Fruit fly (Drosophila melanogaster) whole organism, prepupa: ENCODE data around the gene CG43149.
A peak's percentile ranks its signal among the peaks of the same experiment; 100 is the strongest.

ENCODE experiments used
- Blimp-1 ChIP-seq: fragments of 200-800 bp; sonication (Bioruptor generic); optimal IDR thresholded peaks from 3 replicates; lab custom pipeline; 2017; ENCODE audit warnings: missing biosample characterization, missing genetic modification characterization, mild to moderate bottlenecking, moderate library complexity, missing genetic modification reagents
- CG10631 ChIP-seq: fragments of 200-800 bp; sonication (Bioruptor generic); optimal IDR thresholded peaks from 2 replicates; lab custom pipeline; 2016; ENCODE audit warnings: missing biosample characterization, missing genetic modification characterization
- CG10669 ChIP-seq: fragments of 200-800 bp; sonication (Bioruptor generic); optimal IDR thresholded peaks from 3 replicates; lab custom pipeline; 2018; ENCODE audit warnings: missing biosample characterization, mild to moderate bottlenecking, missing genetic modification characterization, moderate library complexity
- CG11762 ChIP-seq: fragments of 200-800 bp; sonication (Bioruptor generic); optimal IDR thresholded peaks from 3 replicates; lab custom pipeline; 2016; ENCODE audit warnings: missing biosample characterization, missing genetic modification characterization; ENCODE audit not compliant: insufficient read depth
- CG11902 ChIP-seq: fragments of 200-800 bp; sonication (Bioruptor generic); optimal IDR thresholded peaks from 3 replicates; lab custom pipeline; 2016; ENCODE audit warnings: missing biosample characterization, missing genetic modification characterization
- CG15336 ChIP-seq: fragments of 200-800 bp; sonication (Bioruptor generic); IDR thresholded peaks from 2 replicates; pipeline ENCODE4 v1.3.6; 2022; ENCODE audit warnings: missing biosample characterization, missing genetic modification characterization
- CG1621 ChIP-seq: fragments of 200-800 bp; sonication (Bioruptor generic); optimal IDR thresholded peaks from 3 replicates; lab custom pipeline; 2018; ENCODE audit warnings: missing biosample characterization, mild to moderate bottlenecking, missing genetic modification characterization
- CG16779 ChIP-seq: fragments of 200-800 bp; sonication (Bioruptor generic); optimal IDR thresholded peaks from 3 replicates; lab custom pipeline; 2017; ENCODE audit warnings: missing biosample characterization, mild to moderate bottlenecking, missing genetic modification characterization
- CG3032 ChIP-seq: fragments of 200-800 bp; optimal IDR thresholded peaks from 2 replicates; lab custom pipeline; 2019; ENCODE audit warnings: missing biosample characterization, mild to moderate bottlenecking, missing genetic modification characterization, moderate library complexity
- CG31627 ChIP-seq: fragments of 200-800 bp; sonication (Bioruptor generic); optimal IDR thresholded peaks from 3 replicates; lab custom pipeline; 2016; ENCODE audit warnings: missing biosample characterization, missing genetic modification characterization
- CG32006 ChIP-seq: fragments of 200-800 bp; sonication (Bioruptor generic); optimal IDR thresholded peaks from 3 replicates; lab custom pipeline; 2017; ENCODE audit warnings: missing biosample characterization, mild to moderate bottlenecking, missing genetic modification characterization
- CG3919 ChIP-seq: fragments of 200-800 bp; sonication (Bioruptor generic); optimal IDR thresholded peaks from 3 replicates; lab custom pipeline; 2016; ENCODE audit warnings: missing biosample characterization, missing genetic modification characterization
- CG6163 ChIP-seq: fragments of 200-800 bp; sonication (Bioruptor generic); IDR thresholded peaks from 3 replicates; pipeline ENCODE4 v1.3.6; 2022; ENCODE audit warnings: missing biosample characterization, missing genetic modification characterization
- CG8319 ChIP-seq: fragments of 200-800 bp; sonication (Bioruptor generic); optimal IDR thresholded peaks from 3 replicates; lab custom pipeline; 2016; ENCODE audit warnings: missing biosample characterization, missing genetic modification characterization
- CG8632 ChIP-seq: fragments of 200-800 bp; sonication (Bioruptor generic); optimal IDR thresholded peaks from 3 replicates; lab custom pipeline; 2016; ENCODE audit warnings: missing biosample characterization, missing genetic modification characterization
- CG9139 ChIP-seq: fragments of 200-800 bp; sonication (Bioruptor generic); optimal IDR thresholded peaks from 3 replicates; lab custom pipeline; 2017; ENCODE audit warnings: missing biosample characterization, mild to moderate bottlenecking, missing genetic modification characterization
- Eip75B ChIP-seq: fragments of 200-800 bp; sonication (Bioruptor generic); optimal IDR thresholded peaks from 3 replicates; lab custom pipeline; 2016; ENCODE audit warnings: missing biosample characterization, missing genetic modification characterization
- Eip78C ChIP-seq: fragments of 200-800 bp; sonication (Bioruptor generic); peaks from one replicate; lab custom pipeline; 2016; ENCODE audit warnings: missing biosample characterization, missing genetic modification characterization
- Ets96B ChIP-seq: fragments of 200-800 bp; optimal IDR thresholded peaks from 2 replicates; lab custom pipeline; 2019; ENCODE audit warnings: missing biosample characterization, mild to moderate bottlenecking, missing genetic modification characterization, moderate library complexity
- Hr38 ChIP-seq: sonication (Bioruptor generic); optimal IDR thresholded peaks from 2 replicates; lab custom pipeline; 2016; ENCODE audit warnings: missing biosample characterization, missing genetic modification characterization
- Hr39 ChIP-seq: fragments of 200-800 bp; sonication (Bioruptor generic); optimal IDR thresholded peaks from 2 replicates; lab custom pipeline; 2016; ENCODE audit warnings: missing biosample characterization, missing genetic modification characterization
- Lpt ChIP-seq: fragments of 200-800 bp; sonication (Bioruptor generic); optimal IDR thresholded peaks from 3 replicates; lab custom pipeline; 2016; ENCODE audit warnings: missing biosample characterization, missing genetic modification characterization
- cyc ChIP-seq: fragments of 200-800 bp; sonication (Bioruptor generic); optimal IDR thresholded peaks from 3 replicates; lab custom pipeline; 2016; ENCODE audit warnings: missing biosample characterization, missing genetic modification characterization
- dac ChIP-seq: fragments of 200-800 bp; sonication (Bioruptor generic); optimal IDR thresholded peaks from 2 replicates; lab custom pipeline; 2017; ENCODE audit warnings: missing biosample characterization, mild to moderate bottlenecking, missing genetic modification characterization
- dsx ChIP-seq: fragments of 200-800 bp; optimal IDR thresholded peaks from 3 replicates; lab custom pipeline; 2019; ENCODE audit warnings: missing biosample characterization, mild to moderate bottlenecking, missing genetic modification characterization, moderate library complexity; ENCODE audit not compliant: poor library complexity, severe bottlenecking
- eg ChIP-seq: fragments of 200-800 bp; sonication (Bioruptor generic); IDR thresholded peaks from 3 replicates; pipeline ENCODE4 v1.3.6; 2022; ENCODE audit warnings: missing biosample characterization, missing genetic modification characterization
- esn ChIP-seq: fragments of 200-800 bp; sonication (Bioruptor generic); optimal IDR thresholded peaks from 2 replicates; lab custom pipeline; 2016; ENCODE audit warnings: missing biosample characterization, mild to moderate bottlenecking, missing genetic modification characterization, moderate library complexity
- fd59A ChIP-seq: fragments of 200-800 bp; sonication (Bioruptor generic); optimal IDR thresholded peaks from 2 replicates; lab custom pipeline; 2017; ENCODE audit warnings: missing biosample characterization, mild to moderate bottlenecking, missing genetic modification characterization, missing genetic modification reagents
- fkh ChIP-seq: fragments of 200-800 bp; sonication (Bioruptor generic); optimal IDR thresholded peaks from 3 replicates; lab custom pipeline; 2017; ENCODE audit warnings: missing biosample characterization, mild to moderate bottlenecking, missing genetic modification characterization, moderate library complexity
- net ChIP-seq: fragments of 200-800 bp; sonication (Bioruptor generic); optimal IDR thresholded peaks from 3 replicates; lab custom pipeline; 2016; ENCODE audit warnings: missing biosample characterization, missing genetic modification characterization
- pdm3 ChIP-seq: fragments of 200-800 bp; sonication (Bioruptor generic); optimal IDR thresholded peaks from 3 replicates; lab custom pipeline; 2016; ENCODE audit warnings: missing biosample characterization, missing genetic modification characterization
- spab ChIP-seq: fragments of 200-800 bp; sonication (Bioruptor generic); optimal IDR thresholded peaks from 2 replicates; lab custom pipeline; 2017; ENCODE audit warnings: missing biosample characterization, mild to moderate bottlenecking, missing genetic modification characterization, missing genetic modification reagents
- ss ChIP-seq, 2 experiments: fragments of 200-800 bp; sonication (Bioruptor generic); optimal IDR thresholded peaks; 2 replicates in 1 of 2; 3 replicates in 1 of 2; lab custom pipeline; 2017 to 2018; ENCODE audit warnings: mild to moderate bottlenecking in 2 of 2, missing biosample characterization in 2 of 2, missing genetic modification characterization in 2 of 2, moderate library complexity in 1 of 2
- topi ChIP-seq: fragments of 200-800 bp; sonication (Bioruptor generic); optimal IDR thresholded peaks from 3 replicates; lab custom pipeline; 2016; ENCODE audit warnings: missing biosample characterization, missing genetic modification characterization

Gene CG43149

dm6 chr3L:57638-58037, 3.1 kb upstream of the CG43149 start:
- TF ChIP-seq CG32006 (GFP tag; lab: Kevin White, UChicago) = no peak
- TF ChIP-seq fkh = no peak
- no peak for TF ChIP-seq eg (GFP tag; lab: Robert Waterston, UW)
- TF ChIP-seq Lpt (GFP tag; lab: Kevin White, UChicago) = no peak
- TF ChIP-seq ss (GFP tag; optimal IDR thresholded peaks at IDR 0.05; lab: Kevin White, UChicago) = no peak
- no peak for TF ChIP-seq dac
- TF ChIP-seq net (GFP tag; lab: Kevin White, UChicago) = no peak
- TF ChIP-seq fd59A (GFP tag; lab: Kevin White, UChicago) = no peak
- no peak for TF ChIP-seq Ets96B (tag; lab: Kevin White, UChicago)
- TF ChIP-seq CG10631 (GFP tag; lab: Kevin White, UChicago) = no peak
- TF ChIP-seq CG31627 (GFP tag; lab: Kevin White, UChicago) = no peak
- TF ChIP-seq, all 60 proteins: peak for 0

- TF ChIP-seq spab (GFP tag; lab: Kevin White, UChicago) (no peak), CG6163 (GFP tag; lab: Robert Waterston, UW) (no peak), cyc (GFP tag; lab: Kevin White, UChicago) (no peak), CG8319 (no peak), topi (no peak), CG31627 (GFP tag; lab: Kevin White, UChicago) (no peak), CG10669 (no peak), Eip78C (GFP tag; lab: Kevin White, UChicago) (no peak), Hr39 (GFP tag; lab: Kevin White, UChicago) (no peak), CG15336 (no peak), CG3032 (tag; lab: Kevin White, UChicago) (no peak)
Measured at dm6 chr3L:56532-56931, 2.0 kb upstream of the CG43149 start.

- TF ChIP-seq pdm3 (GFP tag; lab: Kevin White, UChicago) (no peak), Eip78C (GFP tag; lab: Kevin White, UChicago) (peak; percentile 17), dsx (GFP tag; lab: Kevin White, UChicago) (peak; percentile 100)
Measured at dm6 chr3L:50834-51233, 3.7 kb downstream of the CG43149 start.

dm6 chr3L:49732-50131, 4.8 kb downstream of the CG43149 start:
- TF ChIP-seq dsx (GFP tag; lab: Kevin White, UChicago) (peak; percentile 35), CG11762 (GFP tag; lab: Kevin White, UChicago) (no peak), CG9139 (GFP tag; lab: Kevin White, UChicago) (no peak), CG8632 (GFP tag; lab: Kevin White, UChicago) (no peak), CG8319 (no peak), Hr38 (GFP tag; lab: Kevin White, UChicago) (no peak), CG3919 (GFP tag; lab: Kevin White, UChicago) (no peak), fd59A (GFP tag; lab: Kevin White, UChicago) (no peak), fkh (peak; percentile 31)

dm6 chr3L:47635-48177, 6.8 kb downstream of the CG43149 start:
- TF ChIP-seq CG32006 (GFP tag; lab: Kevin White, UChicago) (no peak), CG10669 (no peak), topi (no peak), net (GFP tag; lab: Kevin White, UChicago) (no peak), CG16779 (tag; lab: Kevin White, UChicago) (no peak), Ets96B (tag; lab: Kevin White, UChicago) (no peak), pdm3 (GFP tag; lab: Kevin White, UChicago) (no peak), Blimp-1 (GFP tag; lab: Kevin White, UChicago) (no peak), esn (no peak), CG11902 (GFP tag; lab: Kevin White, UChicago) (no peak), CG1621 (tag; lab: Kevin White, UChicago) (no peak), Eip75B (GFP tag; lab: Kevin White, UChicago) (no peak), CG8632 (GFP tag; lab: Kevin White, UChicago) (no peak), CG3032 (tag; lab: Kevin White, UChicago) (no peak), ss (GFP tag; optimal IDR thresholded peaks at IDR 0.05; lab: Kevin White, UChicago) (no peak), fd59A (GFP tag; lab: Kevin White, UChicago) (no peak), Eip78C (GFP tag; lab: Kevin White, UChicago) (no peak)
